Worm (Caenorhabditis elegans) whole organism, late embryonic: Measurements from ENCODE around the gene secs-1.

Experiments used
- F13H6.1 ChIP-seq: sonication (generic microtip); optimal IDR thresholded peaks from 2 replicates; lab custom pipeline; 2016; ENCODE audit warnings: missing genetic modification characterization, missing compliant biosample characterization
- ama-1 ChIP-seq: fragments of 150-350 bp; optimal IDR thresholded peaks from 2 replicates; lab custom pipeline; 2014
- elt-2 ChIP-seq: sonication (generic microtip); optimal IDR thresholded peaks from 2 replicates; lab custom pipeline; 2016; ENCODE audit warnings: missing genetic modification reagents, missing genetic modification characterization, missing compliant biosample characterization
- fax-1 ChIP-seq: sonication (generic microtip); optimal IDR thresholded peaks from 2 replicates; lab custom pipeline; 2016; ENCODE audit warnings: missing genotype, missing genetic modification characterization, missing compliant biosample characterization
- hlh-30 ChIP-seq: sonication (generic microtip); optimal IDR thresholded peaks from 2 replicates; lab custom pipeline; 2017; ENCODE audit warnings: antibody characterized with exemption, missing genetic modification characterization, missing compliant biosample characterization; ENCODE audit not compliant: insufficient read depth
- mec-3 ChIP-seq: sonication (generic microtip); optimal IDR thresholded peaks from 2 replicates; lab custom pipeline; 2016; ENCODE audit warnings: borderline replicate concordance, missing genetic modification characterization, missing compliant biosample characterization
- nhr-11 ChIP-seq: fragments of 150-350 bp; optimal IDR thresholded peaks from 2 replicates; lab custom pipeline; 2014; ENCODE audit warnings: missing biosample characterization, missing genetic modification characterization
- pha-4 ChIP-seq: fragments of 150-350 bp; optimal IDR thresholded peaks from 2 replicates; lab custom pipeline; 2018; ENCODE audit warnings: missing biosample characterization, missing genetic modification reagents, missing genetic modification characterization
- sdc-2 ChIP-seq: sonication (generic microtip); optimal IDR thresholded peaks from 2 replicates; lab custom pipeline; 2016; ENCODE audit warnings: missing genotype, missing genetic modification characterization, missing compliant biosample characterization
- sox-2 ChIP-seq: fragments of 200-800 bp; sonication (Bioruptor generic); IDR thresholded peaks from 2 replicates; pipeline ENCODE4 v1.3.6; 2022; ENCODE audit warnings: missing genetic modification reagents, missing genetic modification characterization, missing compliant biosample characterization
- tbx-7 ChIP-seq: sonication (generic microtip); optimal IDR thresholded peaks from 2 replicates; lab custom pipeline; 2016; ENCODE audit warnings: missing genotype, missing genetic modification characterization, missing compliant biosample characterization
- ttx-3 ChIP-seq: sonication (generic microtip); optimal IDR thresholded peaks from 2 replicates; lab custom pipeline; 2016; ENCODE audit warnings: missing genetic modification reagents, missing genetic modification characterization, missing compliant biosample characterization
- unc-86 ChIP-seq: sonication (generic microtip); optimal IDR thresholded peaks from 2 replicates; lab custom pipeline; 2016; ENCODE audit warnings: missing genetic modification characterization, missing compliant biosample characterization
- ztf-16 ChIP-seq: sonication (generic microtip); optimal IDR thresholded peaks from 2 replicates; lab custom pipeline; 2017; ENCODE audit warnings: missing genetic modification characterization, missing compliant biosample characterization

DNA sequence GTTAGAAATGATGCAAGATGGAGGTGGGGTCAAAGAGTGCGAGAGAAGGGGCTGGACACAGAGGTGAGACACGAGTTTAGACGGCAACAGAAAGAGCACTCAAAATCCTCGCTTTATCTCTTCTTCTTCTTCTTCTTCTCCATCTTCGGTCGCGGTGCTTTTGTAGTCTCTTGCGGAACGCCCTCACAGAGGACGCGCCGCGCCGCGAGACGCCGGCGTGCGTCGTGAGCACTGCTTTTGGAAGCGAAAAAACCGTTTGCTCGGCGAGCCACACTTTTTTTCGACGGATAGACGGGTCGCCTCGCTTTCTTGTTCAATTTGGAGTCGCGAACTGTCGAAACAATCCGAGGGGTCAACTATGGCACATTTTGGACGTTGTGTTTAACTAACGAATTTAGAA is 13.4 kb downstream of the secs-1 start, which contains the start of gene D1054.9:
- TF ChIP-seq hlh-30 (tag; lab: Kevin White, UChicago) (no peak), ttx-3 (no peak), ztf-16 (no peak), ama-1 (lab: Kevin White, UChicago) (no peak), elt-2 (tag; lab: Kevin White, UChicago) (no peak), pha-4 (tag; lab: Kevin White, UChicago) (no peak), sox-2 (GFP tag; lab: Robert Waterston, UW) (no peak), F13H6.1 (tag; lab: Kevin White, UChicago) (no peak), sdc-2 (tag; lab: Kevin White, UChicago) (no peak), mec-3 (tag; lab: Kevin White, UChicago) (no peak), fax-1 (tag; lab: Kevin White, UChicago) (no peak), unc-86 (no peak), nhr-11 (tag; lab: Kevin White, UChicago) (no peak), tbx-7 (tag; lab: Kevin White, UChicago) (no peak)
